Fruit fly (Drosophila melanogaster): ENCODE data around the gene CG9098.

CG9098 gene

dm6 chr2L:5981433-5982333 is 30.5 kb downstream of the CG9098 start, which contains the start of gene eIF4A (continued):
- TF ChIP-seq CG2889 (GFP tag; IDR thresholded peaks at IDR 0.05) (no peak), luna (GFP tag; optimal IDR thresholded peaks at IDR 0.05) (no peak), dpn (GFP tag; optimal IDR thresholded peaks at IDR 0.05) (no peak), Nf-YC (tag; optimal IDR thresholded peaks at IDR 0.05) (no peak), Sry-δ (GFP tag; optimal IDR thresholded peaks at IDR 0.05) (peak; percentile 95), CG30403 (GFP tag; optimal IDR thresholded peaks at IDR 0.05) (peak; percentile 1), D19A (tag; optimal IDR thresholded peaks at IDR 0.05) (no peak), ase (GFP tag; IDR thresholded peaks at IDR 0.05) (no peak), kah (GFP tag; optimal IDR thresholded peaks at IDR 0.05) (peak; percentile 96), CG12236 (GFP tag; optimal IDR thresholded peaks at IDR 0.05) (no peak), CG8388 (GFP tag; optimal IDR thresholded peaks at IDR 0.05) (no peak), zfh2 (GFP tag; optimal IDR thresholded peaks at IDR 0.05) (no peak), ftz-f1 (GFP tag; optimal IDR thresholded peaks at IDR 0.05) (no peak), ems (GFP tag; optimal IDR thresholded peaks at IDR 0.05) (no peak), maf-S (GFP tag; optimal IDR thresholded peaks at IDR 0.05) (no peak), CG11456 (GFP tag; IDR thresholded peaks at IDR 0.05) (no peak), Tbp (GFP tag; optimal IDR thresholded peaks at IDR 0.05) (no peak), tin (GFP tag; optimal IDR thresholded peaks at IDR 0.05) (no peak), ap (GFP tag; IDR thresholded peaks at IDR 0.05) (no peak), CG12391 (tag; optimal IDR thresholded peaks at IDR 0.05) (peak; percentile 25), inv (GFP tag; IDR thresholded peaks at IDR 0.05; ENCODE audit: partially characterized antibody) (no peak), Sry-β (GFP tag; optimal IDR thresholded peaks at IDR 0.05) (no peak), tgo (GFP tag; IDR thresholded peaks at IDR 0.05) (no peak), MESR4 (GFP tag; optimal IDR thresholded peaks at IDR 0.05) (peak; percentile 96), Drgx (GFP tag; IDR thresholded peaks at IDR 0.05) (no peak), fu2 (GFP tag; optimal IDR thresholded peaks at IDR 0.05) (no peak), CG6765 (GFP tag; optimal IDR thresholded peaks at IDR 0.05) (no peak), H15 (GFP tag; IDR thresholded peaks at IDR 0.05) (no peak), Hsf (GFP tag; optimal IDR thresholded peaks at IDR 0.05) (no peak), CG3065 (GFP tag; optimal IDR thresholded peaks at IDR 0.05) (no peak), CG1529 (GFP tag; optimal IDR thresholded peaks at IDR 0.05) (peak; percentile 0), CG13775 (GFP tag; optimal IDR thresholded peaks at IDR 0.05) (peak; percentile 48), sd (tag; optimal IDR thresholded peaks at IDR 0.05) (no peak), CG12104 (GFP tag; optimal IDR thresholded peaks at IDR 0.05) (peak; percentile 36), CG1792 (GFP tag; optimal IDR thresholded peaks at IDR 0.05) (no peak), grau (tag; optimal IDR thresholded peaks at IDR 0.05) (no peak), tap (tag; optimal IDR thresholded peaks at IDR 0.05) (peak; percentile 19), H2.0 (GFP tag; IDR thresholded peaks at IDR 0.05) (no peak), ato (GFP tag; IDR thresholded peaks at IDR 0.05; ENCODE audit: partially characterized antibody) (no peak), CG14441 (GFP tag; IDR thresholded peaks at IDR 0.05) (no peak), CG9609 (GFP tag; optimal IDR thresholded peaks at IDR 0.05) (peak; percentile 18), CG4617 (GFP tag; optimal IDR thresholded peaks at IDR 0.05; ENCODE audit: borderline replicate concordance) (no peak), pzg (GFP tag; optimal IDR thresholded peaks at IDR 0.05) (peak; percentile 71), CG11695 (GFP tag; IDR thresholded peaks at IDR 0.05) (no peak), CG14710 (tag; optimal IDR thresholded peaks at IDR 0.05) (peak; percentile 73), Pdp1 (GFP tag; optimal IDR thresholded peaks at IDR 0.05) (peak in 1 of 2 experiments; percentile 40), HLH54F (GFP tag; optimal IDR thresholded peaks at IDR 0.05) (no peak), lilli (GFP tag; optimal IDR thresholded peaks at IDR 0.05) (no peak), NfI (GFP tag; optimal IDR thresholded peaks at IDR 0.05) (peak; percentile 56), CG4360 (GFP tag; IDR thresholded peaks at IDR 0.05) (no peak)

All from whole organism, embryonic.